Worm (Caenorhabditis elegans) whole organism, L2 larva: ENCODE results near the gene cest-2.1.

ENCODE experiments used
- Y55F3AM.14 ChIP-seq: fragments of 200-800 bp; sonication (Bioruptor generic); optimal IDR thresholded peaks from 2 replicates; lab custom pipeline; 2018; ENCODE audit warnings: mild to moderate bottlenecking, missing genetic modification characterization, missing compliant biosample characterization
- ZK546.5 ChIP-seq: sonication (generic microtip); optimal IDR thresholded peaks from 2 replicates; lab custom pipeline; 2017; ENCODE audit warnings: missing biosample characterization, missing genetic modification characterization
- ama-1 ChIP-seq: fragments of 150-350 bp; optimal IDR thresholded peaks from 2 replicates; lab custom pipeline; 2018; ENCODE audit warnings: inconsistent platforms
- ceh-82 ChIP-seq: fragments of 150-350 bp; optimal IDR thresholded peaks from 2 replicates; lab custom pipeline; 2014; ENCODE audit warnings: missing biosample characterization, missing genetic modification characterization
- egl-27 ChIP-seq: sonication (generic microtip); optimal IDR thresholded peaks from 3 replicates; lab custom pipeline; 2017; ENCODE audit warnings: missing biosample characterization, missing genetic modification reagents, missing genetic modification characterization
- elt-1 ChIP-seq: fragments of 150-350 bp; optimal IDR thresholded peaks from 2 replicates; lab custom pipeline; 2014; ENCODE audit warnings: missing biosample characterization, missing genetic modification characterization
- fos-1 ChIP-seq: fragments of 150-350 bp; optimal IDR thresholded peaks from 2 replicates; lab custom pipeline; 2014; ENCODE audit warnings: missing biosample characterization, missing genetic modification characterization
- lin-13 ChIP-seq: fragments of 150-350 bp; optimal IDR thresholded peaks from 2 replicates; lab custom pipeline; 2014; ENCODE audit warnings: missing biosample characterization, missing genetic modification reagents, missing genetic modification characterization
- mab-5 ChIP-seq: fragments of 150-350 bp; optimal IDR thresholded peaks from 2 replicates; lab custom pipeline; 2014; ENCODE audit warnings: missing biosample characterization, missing genetic modification characterization
- mdl-1 ChIP-seq, 2 experiments: fragments of 150-350 bp in 1 of 2; sonication (generic microtip) in 1 of 2; optimal IDR thresholded peaks; 2 replicates each; lab custom pipeline; 2017; ENCODE audit warnings: missing biosample characterization in 2 of 2, missing genetic modification characterization in 2 of 2
- unc-62 ChIP-seq: fragments of 150-350 bp; optimal IDR thresholded peaks from 2 replicates; lab custom pipeline; 2014; ENCODE audit warnings: missing biosample characterization, missing genetic modification reagents, missing genetic modification characterization
- zag-1 ChIP-seq: fragments of 150-350 bp; optimal IDR thresholded peaks from 2 replicates; lab custom pipeline; 2014; ENCODE audit warnings: missing biosample characterization, missing genetic modification characterization
- ztf-11 ChIP-seq: sonication (generic microtip); optimal IDR thresholded peaks from 2 replicates; lab custom pipeline; 2017; ENCODE audit warnings: missing biosample characterization, missing genetic modification characterization

- TF ChIP-seq ama-1 (lab: Kevin White, UChicago) (no peak), unc-62 (GFP tag; lab: Kevin White, UChicago) (no peak), lin-13 (GFP tag; lab: Kevin White, UChicago) (no peak), elt-1 (tag; lab: Kevin White, UChicago) (no peak), ztf-11 (tag; lab: Kevin White, UChicago) (no peak), Y55F3AM.14 (no peak), fos-1 (tag; lab: Kevin White, UChicago) (no peak), ceh-82 (tag; lab: Kevin White, UChicago) (no peak), mab-5 (tag; lab: Kevin White, UChicago) (no peak), egl-27 (no peak), zag-1 (tag; lab: Kevin White, UChicago) (no peak), ZK546.5 (tag; lab: Kevin White, UChicago) (no peak), mdl-1 (tag; optimal IDR thresholded peaks at IDR 0.05; lab: Kevin White, UChicago) (no peak)
Measured at ce11 chrV:14156468-14156867, 14.8 kb downstream of the cest-2.1 start, which contains the start of gene AH10.2.
